Worm (Caenorhabditis elegans) whole organism, late embryonic: Measurements from ENCODE around the gene vps-22.
A peak's percentile ranks its signal among the peaks of the same experiment; 100 is the strongest.

Experiments used
- F13H6.1 ChIP-seq: sonication (generic microtip); optimal IDR thresholded peaks from 2 replicates; lab custom pipeline; 2016; ENCODE audit warnings: missing genetic modification characterization, missing compliant biosample characterization
- K02D7.2 ChIP-seq: sonication (generic microtip); optimal IDR thresholded peaks from 2 replicates; lab custom pipeline; 2017; ENCODE audit warnings: mild to moderate bottlenecking, missing genetic modification characterization, missing compliant biosample characterization
- K09A11.1 ChIP-seq: sonication (generic microtip); optimal IDR thresholded peaks from 2 replicates; lab custom pipeline; 2017; ENCODE audit warnings: antibody characterized with exemption, mild to moderate bottlenecking, missing genetic modification characterization, missing compliant biosample characterization; ENCODE audit not compliant: insufficient read depth
- Y22D7AL.16 ChIP-seq: sonication (generic microtip); optimal IDR thresholded peaks from 2 replicates; lab custom pipeline; 2016; ENCODE audit warnings: missing genetic modification characterization, missing compliant biosample characterization
- ceh-18 ChIP-seq: sonication (generic microtip); optimal IDR thresholded peaks from 2 replicates; lab custom pipeline; 2016; ENCODE audit warnings: missing genetic modification characterization, missing compliant biosample characterization
- ceh-2 ChIP-seq: sonication (generic microtip); optimal IDR thresholded peaks from 2 replicates; lab custom pipeline; 2016; ENCODE audit warnings: missing genotype, missing genetic modification characterization, missing compliant biosample characterization
- ceh-22 ChIP-seq: sonication (generic microtip); optimal IDR thresholded peaks from 2 replicates; lab custom pipeline; 2017; ENCODE audit warnings: missing biosample characterization, missing genetic modification characterization
- ceh-24 ChIP-seq: sonication (generic microtip); optimal IDR thresholded peaks from 2 replicates; lab custom pipeline; 2016; ENCODE audit warnings: mild to moderate bottlenecking, missing genetic modification characterization, missing compliant biosample characterization
- ceh-31 ChIP-seq: sonication (generic microtip); optimal IDR thresholded peaks from 2 replicates; lab custom pipeline; 2016; ENCODE audit warnings: missing genetic modification characterization, missing compliant biosample characterization
- ceh-34 ChIP-seq: sonication (generic microtip); optimal IDR thresholded peaks from 2 replicates; lab custom pipeline; 2016; ENCODE audit warnings: mild to moderate bottlenecking, missing genetic modification characterization, missing compliant biosample characterization
- ceh-45 ChIP-seq: fragments of 200-800 bp; sonication (Bioruptor generic); IDR thresholded peaks from 2 replicates; pipeline ENCODE4 v1.3.6; 2022; ENCODE audit warnings: missing genetic modification reagents, missing genetic modification characterization, missing compliant biosample characterization
- ceh-6 ChIP-seq: fragments of 200-800 bp; sonication (Bioruptor generic); optimal IDR thresholded peaks from 2 replicates; lab custom pipeline; 2018; ENCODE audit warnings: mild to moderate bottlenecking, missing genetic modification characterization, missing compliant biosample characterization
- che-1 ChIP-seq: sonication (generic microtip); optimal IDR thresholded peaks from 2 replicates; lab custom pipeline; 2016; ENCODE audit warnings: mild to moderate bottlenecking, missing genetic modification characterization, missing compliant biosample characterization
- elt-2 ChIP-seq: sonication (generic microtip); optimal IDR thresholded peaks from 2 replicates; lab custom pipeline; 2016; ENCODE audit warnings: missing genetic modification reagents, missing genetic modification characterization, missing compliant biosample characterization
- ets-4 ChIP-seq: sonication (generic microtip); optimal IDR thresholded peaks from 2 replicates; lab custom pipeline; 2016; ENCODE audit warnings: missing genetic modification characterization, missing compliant biosample characterization
- eyg-1 ChIP-seq: sonication (generic microtip); optimal IDR thresholded peaks from 2 replicates; lab custom pipeline; 2016; ENCODE audit warnings: missing genotype, missing genetic modification characterization, missing compliant biosample characterization
- fax-1 ChIP-seq: sonication (generic microtip); optimal IDR thresholded peaks from 2 replicates; lab custom pipeline; 2016; ENCODE audit warnings: missing genotype, missing genetic modification characterization, missing compliant biosample characterization
- fkh-6 ChIP-seq: sonication (generic microtip); optimal IDR thresholded peaks from 2 replicates; lab custom pipeline; 2016; ENCODE audit warnings: missing genetic modification characterization, missing compliant biosample characterization
- gmeb-2 ChIP-seq: sonication (generic microtip); optimal IDR thresholded peaks from 2 replicates; lab custom pipeline; 2016; ENCODE audit warnings: missing genetic modification characterization, inconsistent platforms, missing compliant biosample characterization
- hlh-15 ChIP-seq: sonication (generic microtip); optimal IDR thresholded peaks from 2 replicates; lab custom pipeline; 2016; ENCODE audit warnings: missing genetic modification characterization, missing compliant biosample characterization
- hlh-6 ChIP-seq: sonication (generic microtip); optimal IDR thresholded peaks from 2 replicates; lab custom pipeline; 2016; ENCODE audit warnings: missing genotype, missing genetic modification characterization, missing compliant biosample characterization
- hlh-8 ChIP-seq: sonication (generic microtip); optimal IDR thresholded peaks from 2 replicates; lab custom pipeline; 2016; ENCODE audit warnings: missing genotype, missing genetic modification characterization, missing compliant biosample characterization
- madf-2 ChIP-seq: sonication (generic microtip); optimal IDR thresholded peaks from 2 replicates; lab custom pipeline; 2017; ENCODE audit warnings: missing genetic modification characterization, missing compliant biosample characterization
- nfya-1 ChIP-seq: sonication (generic microtip); optimal IDR thresholded peaks from 2 replicates; lab custom pipeline; 2017; ENCODE audit warnings: missing genetic modification characterization, mild to moderate bottlenecking, missing compliant biosample characterization, antibody characterized with exemption, moderate library complexity
- nhr-232 ChIP-seq: sonication (generic microtip); optimal IDR thresholded peaks from 2 replicates; lab custom pipeline; 2016; ENCODE audit warnings: missing genetic modification characterization, missing compliant biosample characterization
- npax-4 ChIP-seq: sonication (generic microtip); optimal IDR thresholded peaks from 2 replicates; lab custom pipeline; 2016; ENCODE audit warnings: missing genetic modification characterization, missing compliant biosample characterization
- pag-3 ChIP-seq: sonication (generic microtip); optimal IDR thresholded peaks from 2 replicates; lab custom pipeline; 2016; ENCODE audit warnings: missing compliant biosample characterization, missing genetic modification characterization, borderline replicate concordance
- pha-4 ChIP-seq: fragments of 150-350 bp; optimal IDR thresholded peaks from 2 replicates; lab custom pipeline; 2018; ENCODE audit warnings: missing biosample characterization, missing genetic modification reagents, missing genetic modification characterization
- pqm-1 ChIP-seq: sonication (generic microtip); optimal IDR thresholded peaks from 2 replicates; lab custom pipeline; 2016; ENCODE audit warnings: missing genetic modification characterization, missing compliant biosample characterization
- rnt-1 ChIP-seq: sonication (generic microtip); optimal IDR thresholded peaks from 2 replicates; lab custom pipeline; 2016; ENCODE audit warnings: missing genetic modification characterization, missing compliant biosample characterization
- sdc-2 ChIP-seq: sonication (generic microtip); optimal IDR thresholded peaks from 2 replicates; lab custom pipeline; 2016; ENCODE audit warnings: missing genotype, missing genetic modification characterization, missing compliant biosample characterization
- sox-2 ChIP-seq: fragments of 200-800 bp; sonication (Bioruptor generic); IDR thresholded peaks from 2 replicates; pipeline ENCODE4 v1.3.6; 2022; ENCODE audit warnings: missing genetic modification reagents, missing genetic modification characterization, missing compliant biosample characterization
- tbx-2 ChIP-seq: sonication (generic microtip); optimal IDR thresholded peaks from 2 replicates; lab custom pipeline; 2016; ENCODE audit warnings: missing genetic modification characterization, missing compliant biosample characterization
- tbx-7 ChIP-seq: sonication (generic microtip); optimal IDR thresholded peaks from 2 replicates; lab custom pipeline; 2016; ENCODE audit warnings: missing genotype, missing genetic modification characterization, missing compliant biosample characterization
- unc-3 ChIP-seq, 2 experiments: fragments of 200-800 bp in 1 of 2; sonication (Bioruptor generic) in 1 of 2; sonication (generic microtip) in 1 of 2; conservative IDR thresholded peaks in 1 of 2; optimal IDR thresholded peaks in 1 of 2; 2 replicates each; pipeline versions ENCODE4 v1.3.6 to Lab custom; 2016 to 2022; ENCODE audit warnings: missing compliant biosample characterization in 2 of 2, missing genetic modification characterization in 2 of 2, missing genetic modification reagents in 1 of 2
- unc-42 ChIP-seq: sonication (generic microtip); optimal IDR thresholded peaks from 2 replicates; lab custom pipeline; 2016; ENCODE audit warnings: missing genotype, missing genetic modification characterization, missing compliant biosample characterization
- zip-5 ChIP-seq: sonication (generic microtip); optimal IDR thresholded peaks from 2 replicates; lab custom pipeline; 2016; ENCODE audit warnings: missing genetic modification characterization, missing compliant biosample characterization

The vps-22 gene

ce11 chrIII:5004621-5005020, 42.3 kb upstream of the vps-22 start, which contains the start of gene R144.6:
Gene R144.6, minus strand, starts transcription at chrIII:5004721.
- TF ChIP-seq pqm-1 (tag; lab: Kevin White, UChicago), result no peak
- no peak for TF ChIP-seq sdc-2 (tag; lab: Kevin White, UChicago)
- TF ChIP-seq elt-2, result no peak
- TF ChIP-seq hlh-8 (tag; lab: Kevin White, UChicago), result no peak
- no peak for TF ChIP-seq unc-3 (GFP tag; conservative IDR thresholded peaks at IDR 0.05; lab: Robert Waterston, UW)
- TF ChIP-seq unc-3 (tag; optimal IDR thresholded peaks at IDR 0.05; lab: Kevin White, UChicago), result no peak
- TF ChIP-seq fax-1, result no peak
- no peak for TF ChIP-seq che-1
- no peak for TF ChIP-seq ceh-45 (GFP tag; lab: Robert Waterston, UW)
- no peak for TF ChIP-seq Y22D7AL.16 (tag; lab: Kevin White, UChicago)
- TF ChIP-seq tbx-2 (tag; lab: Kevin White, UChicago), result no peak
- no peak for TF ChIP-seq madf-2
- TF ChIP-seq ceh-18 (tag; lab: Kevin White, UChicago), result no peak
- TF ChIP-seq K02D7.2, result no peak
- TF ChIP-seq ceh-22, result no peak
- TF ChIP-seq hlh-6, result no peak
- no peak for TF ChIP-seq pag-3

DNA sequence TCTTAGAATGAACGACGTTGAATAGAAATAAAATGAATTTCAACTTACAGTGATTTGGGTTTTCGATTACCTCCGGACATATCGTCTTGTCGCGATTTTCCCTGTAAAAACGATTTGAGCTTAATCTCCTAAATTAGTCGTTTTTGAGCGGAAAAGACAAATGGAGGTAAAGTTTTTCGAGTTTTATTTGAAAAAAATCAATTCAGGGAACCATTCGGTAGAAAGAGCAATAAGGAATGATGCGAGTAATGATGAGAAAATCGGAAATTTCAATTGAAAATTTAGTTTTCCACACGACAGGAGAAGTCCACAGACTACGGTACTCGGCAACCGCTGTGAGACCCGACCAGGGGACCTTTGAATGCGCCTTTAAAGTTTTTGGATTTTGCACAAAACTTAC, 39.9 kb upstream of the vps-22 start, which contains the start of gene R144.10:
Gene R144.10 (minus strand): TSS at position 101 of the 400 bp plus-strand sequence.
- no peak for TF ChIP-seq ets-4 (tag; lab: Kevin White, UChicago)
- no peak for TF ChIP-seq npax-4
- TF ChIP-seq ceh-31 (tag; lab: Kevin White, UChicago), result no peak
- no peak for TF ChIP-seq K02D7.2
- no peak for TF ChIP-seq hlh-15 (tag; lab: Kevin White, UChicago)
- TF ChIP-seq K09A11.1 (tag; lab: Kevin White, UChicago), result no peak
- TF ChIP-seq tbx-7, result no peak
- TF ChIP-seq unc-3 (GFP tag; conservative IDR thresholded peaks at IDR 0.05; lab: Robert Waterston, UW), result no peak
- no peak for TF ChIP-seq unc-3 (tag; optimal IDR thresholded peaks at IDR 0.05; lab: Kevin White, UChicago)
- TF ChIP-seq eyg-1 (tag; lab: Kevin White, UChicago), result no peak
- TF ChIP-seq zip-5 (tag; lab: Kevin White, UChicago), result no peak
- no peak for TF ChIP-seq F13H6.1 (tag; lab: Kevin White, UChicago)
- TF ChIP-seq ceh-24 (tag; lab: Kevin White, UChicago), result no peak
- no peak for TF ChIP-seq hlh-6
- no peak for TF ChIP-seq fkh-6 (tag; lab: Kevin White, UChicago)
- no peak for TF ChIP-seq gmeb-2 (tag; lab: Kevin White, UChicago)
- no peak for TF ChIP-seq fax-1

- peak; percentile 73 for TF ChIP-seq ets-4 (tag; lab: Kevin White, UChicago)
- TF ChIP-seq hlh-15 (tag; lab: Kevin White, UChicago), result no peak
- TF ChIP-seq pha-4, result no peak
- TF ChIP-seq ceh-2, result peak; percentile 24
- TF ChIP-seq pag-3, result no peak
- no peak for TF ChIP-seq eyg-1 (tag; lab: Kevin White, UChicago)
These were observed 36.7 kb upstream of the vps-22 start, which contains the start of gene smcr-8 for ce11 chrIII:4998956-4999425. Gene smcr-8, plus strand, starts transcription at chrIII:4999375.

- TF ChIP-seq nfya-1 (tag; lab: Kevin White, UChicago), result peak; percentile 14
- no peak for TF ChIP-seq che-1
These were observed 36.0 kb upstream of the vps-22 start, which contains the start of gene tmem-131 for ce11 chrIII:4998111-4998859. Gene tmem-131, minus strand, starts transcription at chrIII:4998161.

DNA sequence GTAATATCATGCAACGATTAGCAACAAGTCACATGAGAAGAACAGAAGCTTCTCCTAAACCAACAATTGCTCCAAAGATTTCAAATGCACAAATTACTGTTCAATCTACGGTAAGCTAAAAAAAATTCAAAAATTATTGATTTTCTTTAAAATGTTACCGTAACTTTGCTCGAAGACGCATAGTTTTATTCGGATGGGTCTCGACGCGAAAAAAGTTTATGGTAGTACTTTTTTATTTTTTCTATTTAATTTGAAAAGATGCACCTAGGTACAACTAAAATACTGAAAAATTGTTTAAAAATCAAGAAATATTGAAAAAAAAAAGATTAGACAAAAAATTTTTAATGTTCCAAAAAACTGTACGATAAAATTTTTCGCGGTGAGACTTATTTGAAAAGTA, 25.4 kb upstream of the vps-22 start:
- TF ChIP-seq ceh-34 (tag; lab: Kevin White, UChicago) (no peak), rnt-1 (tag; lab: Kevin White, UChicago) (no peak), sdc-2 (tag; lab: Kevin White, UChicago) (no peak), ceh-22 (no peak), ceh-2 (no peak), sox-2 (GFP tag; lab: Robert Waterston, UW) (no peak), hlh-8 (tag; lab: Kevin White, UChicago) (no peak), ceh-6 (GFP tag; lab: Kevin White, UChicago) (no peak), nfya-1 (tag; lab: Kevin White, UChicago) (no peak), eyg-1 (tag; lab: Kevin White, UChicago) (no peak), unc-42 (tag; lab: Kevin White, UChicago) (no peak), nhr-232 (no peak), fkh-6 (tag; lab: Kevin White, UChicago) (no peak), madf-2 (no peak)
